Worm (Caenorhabditis elegans): ENCODE data around the gene T19C9.8.

DNA sequence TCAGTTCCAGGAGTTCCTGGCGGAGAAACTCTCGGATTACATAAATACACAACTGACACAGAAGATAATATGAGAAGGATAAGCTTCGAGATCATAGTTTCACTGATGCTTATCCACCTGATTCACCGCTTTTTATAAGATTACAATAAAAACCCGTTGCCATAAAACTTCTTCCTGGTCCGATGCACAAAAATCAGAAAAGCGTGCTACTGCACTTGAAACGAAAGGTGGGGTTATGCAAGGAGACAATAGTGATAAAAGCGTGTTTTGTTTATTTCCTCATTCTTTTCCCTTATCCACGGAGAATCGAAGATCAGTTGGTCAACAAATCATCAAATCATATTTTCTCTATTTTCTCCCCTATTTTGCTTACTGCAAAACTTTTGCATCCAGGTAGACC is 3.7 kb downstream of the T19C9.8 start, which contains the start of gene Y68A4B.3:
- no peak for TF ChIP-seq jun-1 (tag; optimal IDR thresholded peaks at IDR 0.05)
- TF ChIP-seq nhr-237 (tag; optimal IDR thresholded peaks at IDR 0.05), result no peak
- TF ChIP-seq egl-43 (GFP tag; IDR thresholded peaks at IDR 0.05), result no peak
- TF ChIP-seq ztf-11 (tag; optimal IDR thresholded peaks at IDR 0.05), result no peak
- TF ChIP-seq snpc-4 (tag; optimal IDR thresholded peaks at IDR 0.05), result no peak
- no peak for TF ChIP-seq arid-1 (GFP tag; conservative IDR thresholded peaks at IDR 0.05)
- TF ChIP-seq nhr-10 (tag; optimal IDR thresholded peaks at IDR 0.05), result no peak
- TF ChIP-seq nhr-28 (tag; optimal IDR thresholded peaks at IDR 0.05), result no peak
- TF ChIP-seq dpl-1 (GFP tag; optimal IDR thresholded peaks at IDR 0.05), result no peak
- no peak for TF ChIP-seq fos-1 (tag; optimal IDR thresholded peaks at IDR 0.05)
- TF ChIP-seq dmd-8 (GFP tag; IDR thresholded peaks at IDR 0.05), result no peak

All from whole organism, L4 larva.